Fruit fly (Drosophila melanogaster) whole organism, embryonic: ENCODE data around the gene CG13096.

Experiments used
- CG10267 ChIP-seq: fragments of 200-800 bp; sonication (Bioruptor generic); optimal IDR thresholded peaks from 2 replicates; lab custom pipeline; 2018; ENCODE audit warnings: missing biosample characterization, mild to moderate bottlenecking, missing genetic modification characterization, moderate library complexity
- CG10462 ChIP-seq: fragments of 200-800 bp; sonication (Bioruptor generic); optimal IDR thresholded peaks from 2 replicates; lab custom pipeline; 2016; ENCODE audit warnings: missing biosample characterization, missing genetic modification characterization
- CG11723 ChIP-seq: fragments of 200-800 bp; sonication (Bioruptor generic); optimal IDR thresholded peaks from 2 replicates; lab custom pipeline; 2017; ENCODE audit warnings: missing biosample characterization, mild to moderate bottlenecking, missing genetic modification characterization
- CG12942 ChIP-seq: fragments of 200-800 bp; sonication (Bioruptor generic); optimal IDR thresholded peaks from 3 replicates; lab custom pipeline; 2016; ENCODE audit warnings: missing biosample characterization, missing genetic modification characterization
- CG13894 ChIP-seq: fragments of 200-800 bp; sonication (Bioruptor generic); optimal IDR thresholded peaks from 3 replicates; lab custom pipeline; 2018; ENCODE audit warnings: missing biosample characterization, mild to moderate bottlenecking, missing genetic modification characterization, moderate library complexity
- CG14710 ChIP-seq: fragments of 200-800 bp; sonication (Bioruptor generic); optimal IDR thresholded peaks from 3 replicates; lab custom pipeline; 2019; ENCODE audit warnings: missing biosample characterization, mild to moderate bottlenecking, missing genetic modification characterization, moderate library complexity
- CG1529 ChIP-seq: fragments of 200-800 bp; sonication (Bioruptor generic); optimal IDR thresholded peaks from 3 replicates; lab custom pipeline; 2018; ENCODE audit warnings: missing biosample characterization, missing genetic modification characterization
- CG16813 ChIP-seq: fragments of 200-800 bp; sonication (Bioruptor generic); IDR thresholded peaks from 3 replicates; pipeline ENCODE4 v1.3.6; 2022; ENCODE audit warnings: missing biosample characterization, missing genetic modification characterization; ENCODE audit not compliant: partially characterized antibody
- CG16815 ChIP-seq: fragments of 200-800 bp; sonication (Bioruptor generic); optimal IDR thresholded peaks from 3 replicates; lab custom pipeline; 2017; ENCODE audit warnings: missing biosample characterization, mild to moderate bottlenecking, missing genetic modification characterization
- CG17186 ChIP-seq: fragments of 200-800 bp; sonication (Bioruptor generic); optimal IDR thresholded peaks from 3 replicates; lab custom pipeline; 2017; ENCODE audit warnings: missing biosample characterization, missing genetic modification reagents, missing genetic modification characterization
- CG17612 ChIP-seq: fragments of 200-800 bp; sonication (Bioruptor generic); IDR thresholded peaks from 2 replicates; pipeline ENCODE4 v1.3.6; 2022; ENCODE audit warnings: missing biosample characterization, missing genetic modification characterization
- CG17829 ChIP-seq: fragments of 200-800 bp; optimal IDR thresholded peaks from 2 replicates; lab custom pipeline; 2019; ENCODE audit warnings: missing biosample characterization, mild to moderate bottlenecking, missing genetic modification characterization, moderate library complexity
- CG1832 ChIP-seq: fragments of 200-800 bp; sonication (Bioruptor generic); optimal IDR thresholded peaks from 2 replicates; lab custom pipeline; 2017; ENCODE audit warnings: missing biosample characterization, mild to moderate bottlenecking, missing genetic modification characterization, inconsistent platforms
- CG18599 ChIP-seq: fragments of 200-800 bp; sonication (Bioruptor generic); optimal IDR thresholded peaks from 3 replicates; lab custom pipeline; 2017; ENCODE audit warnings: missing biosample characterization, missing genetic modification characterization, mild to moderate bottlenecking, moderate library complexity, missing genetic modification reagents
- CG2202 ChIP-seq: fragments of 200-800 bp; sonication (Bioruptor generic); optimal IDR thresholded peaks from 2 replicates; lab custom pipeline; 2018; ENCODE audit warnings: missing biosample characterization, mild to moderate bottlenecking, missing genetic modification characterization
- CG4404 ChIP-seq: fragments of 200-800 bp; sonication (Bioruptor generic); IDR thresholded peaks from 2 replicates; pipeline ENCODE4 v1.3.6; 2022; ENCODE audit warnings: missing biosample characterization, missing genetic modification characterization
- CG6254 ChIP-seq: fragments of 200-800 bp; sonication (Bioruptor generic); optimal IDR thresholded peaks from 3 replicates; lab custom pipeline; 2017; ENCODE audit warnings: mild to moderate bottlenecking, missing biosample characterization, missing genetic modification reagents, missing genetic modification characterization
- CG6689 ChIP-seq: fragments of 200-800 bp; sonication (Bioruptor generic); IDR thresholded peaks from 2 replicates; pipeline ENCODE4 v1.3.6; 2022; ENCODE audit warnings: missing biosample characterization, missing genetic modification characterization
- CG7928 ChIP-seq: fragments of 200-800 bp; sonication (Bioruptor generic); optimal IDR thresholded peaks from 2 replicates; lab custom pipeline; 2017; ENCODE audit warnings: missing biosample characterization, mild to moderate bottlenecking, missing genetic modification characterization
- CG9876 ChIP-seq: fragments of 200-800 bp; sonication (Bioruptor generic); optimal IDR thresholded peaks from 2 replicates; lab custom pipeline; 2016; ENCODE audit warnings: missing biosample characterization, missing genetic modification characterization
- Dbx ChIP-seq: fragments of 200-800 bp; sonication (Bioruptor generic); IDR thresholded peaks from 3 replicates; pipeline ENCODE4 v1.3.6; 2022; ENCODE audit warnings: missing biosample characterization, missing genetic modification characterization
- Gug ChIP-seq: fragments of 200-800 bp; sonication (Bioruptor generic); IDR thresholded peaks from 4 replicates; pipeline ENCODE4 v1.3.6; 2022; ENCODE audit warnings: missing biosample characterization, missing genetic modification characterization
- Hey ChIP-seq: fragments of 200-800 bp; sonication (Bioruptor generic); optimal IDR thresholded peaks from 3 replicates; lab custom pipeline; 2018; ENCODE audit warnings: missing biosample characterization, mild to moderate bottlenecking, missing genetic modification characterization
- Mad ChIP-seq: fragments of 200-800 bp; sonication (Bioruptor generic); optimal IDR thresholded peaks from 2 replicates; lab custom pipeline; 2016; ENCODE audit warnings: missing biosample characterization, missing genetic modification characterization
- Nf-YA ChIP-seq: fragments of 200-800 bp; sonication (Bioruptor generic); IDR thresholded peaks from 2 replicates; pipeline ENCODE4 v1.3.6; 2022; ENCODE audit warnings: missing biosample characterization, missing genetic modification characterization
- Pdp1 ChIP-seq, 2 experiments: fragments of 200-800 bp; sonication (Bioruptor generic); optimal IDR thresholded peaks; 3 replicates each; lab custom pipeline; 2016; ENCODE audit warnings: missing biosample characterization in 2 of 2, missing genetic modification characterization in 2 of 2, mild to moderate bottlenecking in 1 of 2, moderate library complexity in 1 of 2
- Poxn ChIP-seq: fragments of 200-800 bp; sonication (Bioruptor generic); IDR thresholded peaks from 2 replicates; pipeline ENCODE4 v1.3.6; 2022; ENCODE audit warnings: missing biosample characterization, missing genetic modification characterization
- Ravus ChIP-seq: fragments of 200-800 bp; sonication (Bioruptor generic); IDR thresholded peaks from 2 replicates; pipeline ENCODE4 v1.3.6; 2022; ENCODE audit warnings: missing biosample characterization, missing genetic modification characterization
- Rfx ChIP-seq: fragments of 200-800 bp; sonication (Bioruptor generic); IDR thresholded peaks from 2 replicates; pipeline ENCODE4 v1.3.6; 2022; ENCODE audit warnings: missing biosample characterization, missing genetic modification characterization
- Sox102F ChIP-seq: fragments of 200-800 bp; sonication (Bioruptor generic); optimal IDR thresholded peaks from 2 replicates; lab custom pipeline; 2018; ENCODE audit warnings: missing biosample characterization, mild to moderate bottlenecking, missing genetic modification characterization, moderate library complexity
- ara ChIP-seq: fragments of 200-800 bp; sonication (Bioruptor generic); IDR thresholded peaks from 2 replicates; pipeline ENCODE4 v1.3.6; 2022; ENCODE audit warnings: missing biosample characterization, missing genetic modification characterization
- btn ChIP-seq: fragments of 200-800 bp; sonication (Bioruptor generic); optimal IDR thresholded peaks from 2 replicates; lab custom pipeline; 2016; ENCODE audit warnings: missing biosample characterization, missing genetic modification characterization
- cato ChIP-seq: fragments of 200-800 bp; sonication (Bioruptor generic); optimal IDR thresholded peaks from 2 replicates; lab custom pipeline; 2016; ENCODE audit warnings: missing biosample characterization, missing genetic modification characterization, borderline replicate concordance
- grau ChIP-seq: fragments of 200-800 bp; optimal IDR thresholded peaks from 3 replicates; lab custom pipeline; 2019; ENCODE audit warnings: missing biosample characterization, mild to moderate bottlenecking, missing genetic modification characterization, moderate library complexity
- her ChIP-seq: fragments of 200-800 bp; sonication (Bioruptor generic); optimal IDR thresholded peaks from 2 replicates; lab custom pipeline; 2016; ENCODE audit warnings: missing biosample characterization, missing genetic modification characterization
- inv ChIP-seq: fragments of 200-800 bp; sonication (Bioruptor generic); IDR thresholded peaks from 2 replicates; pipeline ENCODE4 v1.3.6; 2022; ENCODE audit warnings: missing biosample characterization, missing genetic modification characterization; ENCODE audit not compliant: partially characterized antibody
- jumu ChIP-seq: fragments of 200-800 bp; sonication (Bioruptor generic); optimal IDR thresholded peaks from 3 replicates; lab custom pipeline; 2016; ENCODE audit warnings: missing biosample characterization, missing genetic modification characterization
- lab ChIP-seq: fragments of 200-800 bp; sonication (Bioruptor generic); optimal IDR thresholded peaks from 3 replicates; lab custom pipeline; 2017; ENCODE audit warnings: missing biosample characterization, missing genetic modification characterization, mild to moderate bottlenecking, moderate library complexity, missing genetic modification reagents
- lmd ChIP-seq: fragments of 200-800 bp; sonication (Bioruptor generic); IDR thresholded peaks from 2 replicates; pipeline ENCODE4 v1.3.6; 2022; ENCODE audit warnings: missing biosample characterization, missing genetic modification characterization
- maf-S ChIP-seq: fragments of 200-800 bp; sonication (Bioruptor generic); optimal IDR thresholded peaks from 2 replicates; lab custom pipeline; 2016; ENCODE audit warnings: missing biosample characterization, missing genetic modification characterization
- nau ChIP-seq: fragments of 200-800 bp; sonication (Bioruptor generic); optimal IDR thresholded peaks from 3 replicates; lab custom pipeline; 2017; ENCODE audit warnings: missing biosample characterization, mild to moderate bottlenecking, missing genetic modification characterization, missing genetic modification reagents
- org-1 ChIP-seq: fragments of 200-800 bp; sonication (Bioruptor generic); optimal IDR thresholded peaks from 2 replicates; lab custom pipeline; 2017; ENCODE audit warnings: missing biosample characterization, missing genetic modification characterization
- pita ChIP-seq: fragments of 200-800 bp; sonication (Bioruptor generic); optimal IDR thresholded peaks from 2 replicates; lab custom pipeline; 2017; ENCODE audit warnings: missing biosample characterization, mild to moderate bottlenecking, missing genetic modification characterization
- pnt ChIP-seq: fragments of 200-800 bp; sonication (Bioruptor generic); optimal IDR thresholded peaks from 3 replicates; lab custom pipeline; 2016; ENCODE audit warnings: missing biosample characterization, missing genetic modification characterization
- ro ChIP-seq: fragments of 200-800 bp; sonication (Bioruptor generic); IDR thresholded peaks from 2 replicates; pipeline ENCODE4 v1.3.6; 2022; ENCODE audit warnings: missing biosample characterization, missing genetic modification characterization
- row ChIP-seq: fragments of 200-800 bp; sonication (Bioruptor generic); IDR thresholded peaks from 3 replicates; pipeline ENCODE4 v1.3.6; 2022; ENCODE audit warnings: missing biosample characterization, missing genetic modification characterization
- sisA ChIP-seq: fragments of 200-800 bp; sonication (Bioruptor generic); IDR thresholded peaks from 2 replicates; pipeline ENCODE4 v1.3.6; 2022; ENCODE audit warnings: missing biosample characterization, missing genetic modification characterization
- tio ChIP-seq: fragments of 200-800 bp; sonication (Bioruptor generic); optimal IDR thresholded peaks from 2 replicates; lab custom pipeline; 2017; ENCODE audit warnings: missing biosample characterization, missing genetic modification characterization, inconsistent platforms
- vfl ChIP-seq: fragments of 200-800 bp; sonication (Bioruptor generic); optimal IDR thresholded peaks from 2 replicates; lab custom pipeline; 2016; ENCODE audit warnings: missing biosample characterization, missing genetic modification characterization
- vnd ChIP-seq: fragments of 200-800 bp; sonication (Bioruptor generic); IDR thresholded peaks from 3 replicates; pipeline ENCODE4 v1.3.6; 2022; ENCODE audit warnings: missing biosample characterization, missing genetic modification characterization; ENCODE audit not compliant: partially characterized antibody
- zen ChIP-seq: fragments of 200-800 bp; sonication (Bioruptor generic); optimal IDR thresholded peaks from 3 replicates; lab custom pipeline; 2018; ENCODE audit warnings: missing biosample characterization, mild to moderate bottlenecking, missing genetic modification characterization, moderate library complexity
- zfh1 ChIP-seq: fragments of 200-800 bp; sonication (Bioruptor generic); IDR thresholded peaks from 3 replicates; pipeline ENCODE4 v1.3.6; 2022; ENCODE audit warnings: missing biosample characterization, missing genetic modification characterization

Gene CG13096

DNA sequence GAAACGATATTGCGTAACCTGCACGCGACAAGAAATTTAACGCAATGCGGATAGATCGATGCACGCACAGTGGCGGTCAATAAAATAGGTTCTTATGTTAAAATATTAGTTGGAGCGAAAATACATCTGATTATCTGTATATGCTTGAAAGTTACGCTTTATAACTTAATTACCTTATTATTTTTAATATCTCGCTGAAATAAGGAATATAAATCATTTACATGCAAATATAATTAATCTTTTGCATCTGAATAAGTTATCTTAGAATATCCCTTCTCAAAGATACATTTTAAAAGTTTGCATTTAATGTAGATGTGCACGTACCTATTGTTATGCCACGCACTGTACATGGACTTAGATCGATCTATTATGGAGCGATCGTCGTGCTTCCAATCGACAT is 40.0 kb downstream of the CG13096 start (continued):
- no peak for TF ChIP-seq cato
- TF ChIP-seq CG6689: peak; percentile 62
- TF ChIP-seq CG17186 (GFP tag; lab: Kevin White, UChicago): no peak
- no peak for TF ChIP-seq CG12942 (GFP tag; lab: Kevin White, UChicago)
- no peak for TF ChIP-seq CG16813 (GFP tag; lab: Robert Waterston, UW)
- TF ChIP-seq CG10462: no peak
- TF ChIP-seq vnd: no peak
- TF ChIP-seq zen (tag; lab: Kevin White, UChicago): peak; percentile 60
- TF ChIP-seq CG10267: peak; percentile 41
- TF ChIP-seq Gug (GFP tag; lab: Robert Waterston, UW): no peak
- no peak for TF ChIP-seq maf-S (GFP tag; lab: Kevin White, UChicago)
- peak; percentile 17; the same call in 1 of the 2 replicates for TF ChIP-seq sisA (GFP tag; lab: Robert Waterston, UW)
- no peak for TF ChIP-seq nau (GFP tag; lab: Kevin White, UChicago)
- no peak for TF ChIP-seq Ravus (GFP tag; lab: Robert Waterston, UW)
- peak; percentile 29 for TF ChIP-seq CG6254 (GFP tag; lab: Kevin White, UChicago)
- TF ChIP-seq pita (GFP tag; lab: Kevin White, UChicago): no peak
- no peak for TF ChIP-seq CG4404 (GFP tag; lab: Robert Waterston, UW)
- TF ChIP-seq her (GFP tag; lab: Kevin White, UChicago): no peak
- no peak for TF ChIP-seq CG7928
- no peak for TF ChIP-seq btn (GFP tag; lab: Kevin White, UChicago)
- TF ChIP-seq ara (GFP tag; lab: Robert Waterston, UW): no peak
- TF ChIP-seq CG17829 (tag; lab: Kevin White, UChicago): peak; percentile 64
- TF ChIP-seq inv: no peak
- TF ChIP-seq row (GFP tag; lab: Robert Waterston, UW): peak; percentile 50
- peak; percentile 36 for TF ChIP-seq Sox102F
- no peak for TF ChIP-seq vfl (GFP tag; lab: Kevin White, UChicago)
- no peak for TF ChIP-seq CG18599 (GFP tag; lab: Kevin White, UChicago)
- no peak for TF ChIP-seq Mad (GFP tag; lab: Kevin White, UChicago)
- TF ChIP-seq Poxn (GFP tag; lab: Robert Waterston, UW): no peak
- peak in 1 of 2 experiments; percentile 42 for TF ChIP-seq Pdp1 (GFP tag; optimal IDR thresholded peaks at IDR 0.05; lab: Kevin White, UChicago)
- TF ChIP-seq CG1529 (GFP tag; lab: Kevin White, UChicago): peak; percentile 10
- TF ChIP-seq CG14710 (tag; lab: Kevin White, UChicago): peak; percentile 59
- peak; percentile 38 for TF ChIP-seq grau (tag; lab: Kevin White, UChicago)
- no peak for TF ChIP-seq Dbx (GFP tag; lab: Robert Waterston, UW)
- no peak for TF ChIP-seq org-1
- peak; percentile 32 for TF ChIP-seq CG16815 (GFP tag; lab: Kevin White, UChicago)
- no peak for TF ChIP-seq Nf-YA
- TF ChIP-seq tio (GFP tag; lab: Kevin White, UChicago): peak; percentile 14
- no peak for TF ChIP-seq jumu (GFP tag; lab: Kevin White, UChicago)
- peak; percentile 46; the same call in 1 of the 3 replicates for TF ChIP-seq zfh1 (GFP tag; lab: Robert Waterston, UW)
- no peak for TF ChIP-seq CG1832 (GFP tag; lab: Kevin White, UChicago)
- TF ChIP-seq pnt: no peak
- TF ChIP-seq lab: no peak
- no peak for TF ChIP-seq Rfx
- TF ChIP-seq Hey (tag; lab: Kevin White, UChicago): no peak
- no peak for TF ChIP-seq CG9876 (GFP tag; lab: Kevin White, UChicago)
- no peak for TF ChIP-seq lmd (GFP tag; lab: Robert Waterston, UW)
- no peak for TF ChIP-seq ro (GFP tag; lab: Robert Waterston, UW)
- no peak for TF ChIP-seq CG13894 (tag; lab: Kevin White, UChicago)
- no peak for TF ChIP-seq CG11723 (GFP tag; lab: Kevin White, UChicago)
- peak; percentile 4 for TF ChIP-seq CG2202 (tag; lab: Kevin White, UChicago)
- no peak for TF ChIP-seq CG17612 (GFP tag; lab: Robert Waterston, UW)
